Worm (Caenorhabditis elegans): Measurements from ENCODE around the gene rme-6.

The rme-6 gene

ce11 chrX:1089676-1090075 lies 7.3 kb upstream of the rme-6 start:
- TF ChIP-seq unc-62 (GFP tag; optimal IDR thresholded peaks at IDR 0.05) (no peak), Y55F3AM.14 (GFP tag; optimal IDR thresholded peaks at IDR 0.05) (no peak), crh-2 (tag; optimal IDR thresholded peaks at IDR 0.05) (no peak), alr-1 (tag; optimal IDR thresholded peaks at IDR 0.05) (no peak), elt-3 (tag; optimal IDR thresholded peaks at IDR 0.05) (no peak), ztf-1 (GFP tag; conservative IDR thresholded peaks at IDR 0.05) (no peak)

DNA sequence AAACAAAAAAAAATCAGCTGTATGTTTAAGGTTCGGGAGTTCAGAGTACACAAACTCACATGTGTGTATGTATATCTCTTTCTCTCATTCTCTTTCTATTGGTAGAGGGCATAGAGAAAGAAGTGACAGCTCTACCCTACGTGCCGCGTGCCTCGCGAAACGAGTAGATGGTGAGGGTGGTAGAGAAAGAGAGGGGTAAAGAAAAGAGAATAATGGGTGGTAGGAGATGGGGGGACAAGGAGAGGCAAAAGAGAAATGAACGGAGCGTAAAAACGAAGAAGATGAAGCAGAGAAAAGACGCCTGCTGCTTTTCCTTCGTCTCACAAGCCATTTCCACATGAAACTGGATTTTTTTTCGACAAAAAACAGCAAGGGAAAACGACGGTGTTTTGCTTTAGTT lies 3.8 kb upstream of the rme-6 start:
- TF ChIP-seq zag-1 (tag; optimal IDR thresholded peaks at IDR 0.05) (peak; percentile 94), mab-5 (tag; optimal IDR thresholded peaks at IDR 0.05) (peak; percentile 64), ztf-4 (tag; optimal IDR thresholded peaks at IDR 0.05) (peak; percentile 84), ceh-82 (tag; optimal IDR thresholded peaks at IDR 0.05) (no peak), C34F6.9 (tag; optimal IDR thresholded peaks at IDR 0.05) (peak; percentile 97), F13H6.1 (tag; optimal IDR thresholded peaks at IDR 0.05) (peak; percentile 98), gmeb-1 (tag; optimal IDR thresholded peaks at IDR 0.05) (peak; percentile 73), nhr-12 (tag; optimal IDR thresholded peaks at IDR 0.05) (no peak), unc-39 (tag; optimal IDR thresholded peaks at IDR 0.05) (peak; percentile 19), ztf-11 (tag; optimal IDR thresholded peaks at IDR 0.05) (peak; percentile 8), lsy-2 (tag; optimal IDR thresholded peaks at IDR 0.05) (peak; percentile 64 to 91), lin-39 (tag; optimal IDR thresholded peaks at IDR 0.05) (peak; percentile 43), ZK546.5 (tag; optimal IDR thresholded peaks at IDR 0.05) (no peak), unc-55 (GFP tag; optimal IDR thresholded peaks at IDR 0.05) (peak; percentile 92), mbf-1 (tag; optimal IDR thresholded peaks at IDR 0.05) (peak; percentile 3), nhr-23 (tag; optimal IDR thresholded peaks at IDR 0.05) (no peak), nhr-77 (tag; optimal IDR thresholded peaks at IDR 0.05) (no peak), peb-1 (tag; optimal IDR thresholded peaks at IDR 0.05) (no peak), ztf-1 (GFP tag; conservative IDR thresholded peaks at IDR 0.05) (no peak), nhr-11 (tag; optimal IDR thresholded peaks at IDR 0.05) (no peak), nhr-21 (tag; optimal IDR thresholded peaks at IDR 0.05) (peak; percentile 90), ama-1 (optimal IDR thresholded peaks at IDR 0.05) (peak; percentile 17), elt-1 (tag; optimal IDR thresholded peaks at IDR 0.05) (no peak), sma-3 (GFP tag; optimal IDR thresholded peaks at IDR 0.05) (peak; percentile 83), nhr-25 (tag; optimal IDR thresholded peaks at IDR 0.05) (peak; percentile 93), unc-62 (GFP tag; optimal IDR thresholded peaks at IDR 0.05) (peak; percentile 88), alr-1 (tag; optimal IDR thresholded peaks at IDR 0.05) (no peak), crh-2 (tag; optimal IDR thresholded peaks at IDR 0.05) (peak; percentile 94), sma-9 (GFP tag; optimal IDR thresholded peaks at IDR 0.05) (peak; percentile 97), sma-9 (tag; optimal IDR thresholded peaks at IDR 0.05) (no peak), aly-2 (tag; optimal IDR thresholded peaks at IDR 0.05) (no peak), nhr-6 (tag; optimal IDR thresholded peaks at IDR 0.05) (peak; percentile 92), nhr-10 (tag; optimal IDR thresholded peaks at IDR 0.05) (peak; percentile 62), lin-11 (tag; optimal IDR thresholded peaks at IDR 0.05) (peak; percentile 28), mdl-1 (tag; optimal IDR thresholded peaks at IDR 0.05) (peak; percentile 95 to 98), Y55F3AM.14 (GFP tag; optimal IDR thresholded peaks at IDR 0.05) (peak; percentile 87), nhr-237 (tag; optimal IDR thresholded peaks at IDR 0.05) (no peak), lin-13 (GFP tag; optimal IDR thresholded peaks at IDR 0.05) (peak; percentile 89), nhr-129 (tag; optimal IDR thresholded peaks at IDR 0.05) (peak; percentile 98), dmd-4 (tag; optimal IDR thresholded peaks at IDR 0.05) (no peak), ceh-16 (tag; optimal IDR thresholded peaks at IDR 0.05) (no peak), R02D3.7 (tag; optimal IDR thresholded peaks at IDR 0.05) (no peak), egl-27 (tag; optimal IDR thresholded peaks at IDR 0.05) (peak; percentile 90), skn-1 (tag; optimal IDR thresholded peaks at IDR 0.05) (no peak), snpc-4 (tag; optimal IDR thresholded peaks at IDR 0.05) (peak; percentile 82), sem-4 (tag; optimal IDR thresholded peaks at IDR 0.05) (peak; percentile 97), elt-3 (tag; optimal IDR thresholded peaks at IDR 0.05) (no peak), blmp-1 (tag; optimal IDR thresholded peaks at IDR 0.05; ENCODE audit: insufficient read depth) (peak; percentile 93), fos-1 (tag; optimal IDR thresholded peaks at IDR 0.05) (peak; percentile 92)

All from whole organism, L2 larva.